Worm (Caenorhabditis elegans): Measurements from ENCODE around the gene nhr-150.

Gene nhr-150

ce11 chrV:15442384-15442783 lies 38.9 kb downstream of the nhr-150 start:
- TF ChIP-seq jun-1 (tag; optimal IDR thresholded peaks at IDR 0.05) = no peak
- TF ChIP-seq nfya-1 (tag; optimal IDR thresholded peaks at IDR 0.05; ENCODE audit: insufficient read depth) = peak; percentile 62

- TF ChIP-seq jun-1 (tag; optimal IDR thresholded peaks at IDR 0.05) (peak; percentile 46), nfya-1 (tag; optimal IDR thresholded peaks at IDR 0.05; ENCODE audit: insufficient read depth) (no peak), aly-2 (tag; optimal IDR thresholded peaks at IDR 0.05) (no peak), lin-39 (tag; optimal IDR thresholded peaks at IDR 0.05) (no peak), nhr-12 (tag; optimal IDR thresholded peaks at IDR 0.05) (no peak), nhr-77 (tag; optimal IDR thresholded peaks at IDR 0.05) (no peak), pqm-1 (tag; optimal IDR thresholded peaks at IDR 0.05) (peak; percentile 98), nhr-237 (tag; optimal IDR thresholded peaks at IDR 0.05) (no peak), elt-2 (tag; optimal IDR thresholded peaks at IDR 0.05) (peak; percentile 90), nhr-76 (tag; optimal IDR thresholded peaks at IDR 0.05) (no peak), ztf-4 (tag; optimal IDR thresholded peaks at IDR 0.05) (no peak), egl-27 (tag; optimal IDR thresholded peaks at IDR 0.05) (no peak), fos-1 (tag; optimal IDR thresholded peaks at IDR 0.05) (no peak), nhr-43 (tag; optimal IDR thresholded peaks at IDR 0.05; ENCODE audit: poor library complexity, severe bottlenecking) (no peak), ceh-16 (tag; optimal IDR thresholded peaks at IDR 0.05) (no peak), pha-4 (tag; optimal IDR thresholded peaks at IDR 0.05) (no peak)
Observed at ce11 chrV:15436133-15436532, 45.1 kb downstream of the nhr-150 start.

- TF ChIP-seq fkh-10 (GFP tag; optimal IDR thresholded peaks at IDR 0.05) = no peak
- peak; percentile 37 for TF ChIP-seq elt-2 (tag; optimal IDR thresholded peaks at IDR 0.05)
- peak; percentile 39 for TF ChIP-seq pha-4 (tag; optimal IDR thresholded peaks at IDR 0.05)
- TF ChIP-seq R02D3.7 (tag; optimal IDR thresholded peaks at IDR 0.05) = no peak
- no peak for TF ChIP-seq skn-1 (tag; optimal IDR thresholded peaks at IDR 0.05)
- peak; percentile 62 for TF ChIP-seq pqm-1 (tag; optimal IDR thresholded peaks at IDR 0.05)
Observed at ce11 chrV:15434647-15435046, 46.6 kb downstream of the nhr-150 start.

- TF ChIP-seq R02D3.7 (tag; optimal IDR thresholded peaks at IDR 0.05) (no peak), fos-1 (tag; optimal IDR thresholded peaks at IDR 0.05) (no peak), ama-1 (optimal IDR thresholded peaks at IDR 0.05) (no peak), skn-1 (tag; optimal IDR thresholded peaks at IDR 0.05) (no peak), elt-2 (tag; optimal IDR thresholded peaks at IDR 0.05) (peak; percentile 56), nhr-43 (tag; optimal IDR thresholded peaks at IDR 0.05; ENCODE audit: poor library complexity, severe bottlenecking) (no peak), mml-1 (tag; optimal IDR thresholded peaks at IDR 0.05) (no peak), nfya-1 (tag; optimal IDR thresholded peaks at IDR 0.05; ENCODE audit: insufficient read depth) (no peak), elt-1 (tag; optimal IDR thresholded peaks at IDR 0.05) (no peak), hmg-11 (tag; optimal IDR thresholded peaks at IDR 0.05) (no peak), pha-4 (tag; optimal IDR thresholded peaks at IDR 0.05) (peak; percentile 90), nhr-237 (tag; optimal IDR thresholded peaks at IDR 0.05) (no peak), egl-5 (tag; optimal IDR thresholded peaks at IDR 0.05) (no peak), jun-1 (tag; optimal IDR thresholded peaks at IDR 0.05) (no peak), nhr-11 (tag; optimal IDR thresholded peaks at IDR 0.05) (no peak), zag-1 (tag; optimal IDR thresholded peaks at IDR 0.05) (no peak), ztf-11 (tag; optimal IDR thresholded peaks at IDR 0.05) (no peak), lsy-12 (tag; optimal IDR thresholded peaks at IDR 0.05) (no peak), ztf-4 (tag; optimal IDR thresholded peaks at IDR 0.05) (no peak), tbx-2 (tag; optimal IDR thresholded peaks at IDR 0.05) (no peak), pqm-1 (tag; optimal IDR thresholded peaks at IDR 0.05) (peak; percentile 86), ceh-9 (tag; optimal IDR thresholded peaks at IDR 0.05) (no peak), lin-15B (tag; optimal IDR thresholded peaks at IDR 0.05) (no peak)
Observed at ce11 chrV:15432457-15432856, 48.8 kb downstream of the nhr-150 start, which contains the start of gene T26H5.8. Gene T26H5.8 (minus strand): TSS chrV:15432726.

ce11 chrV:15431322-15432052 lies 49.8 kb downstream of the nhr-150 start:
- no peak for TF ChIP-seq ceh-9 (tag; optimal IDR thresholded peaks at IDR 0.05)
- no peak for TF ChIP-seq nhr-77 (tag; optimal IDR thresholded peaks at IDR 0.05)
- no peak for TF ChIP-seq lin-39 (tag; optimal IDR thresholded peaks at IDR 0.05)
- TF ChIP-seq nhr-76 (tag; optimal IDR thresholded peaks at IDR 0.05) = no peak
- TF ChIP-seq elt-2 (tag; optimal IDR thresholded peaks at IDR 0.05) = no peak
- no peak for TF ChIP-seq daf-12 (tag; optimal IDR thresholded peaks at IDR 0.05)
- no peak for TF ChIP-seq sea-2 (GFP tag; optimal IDR thresholded peaks at IDR 0.05)
- TF ChIP-seq pha-4 (tag; optimal IDR thresholded peaks at IDR 0.05) = no peak
- no peak for TF ChIP-seq egl-5 (tag; optimal IDR thresholded peaks at IDR 0.05)
